Worm (Caenorhabditis elegans): ENCODE data around the gene Y26E6A.2.
A peak's percentile ranks its signal among the peaks of the same experiment; 100 is the strongest.

Y26E6A.2 gene

DNA sequence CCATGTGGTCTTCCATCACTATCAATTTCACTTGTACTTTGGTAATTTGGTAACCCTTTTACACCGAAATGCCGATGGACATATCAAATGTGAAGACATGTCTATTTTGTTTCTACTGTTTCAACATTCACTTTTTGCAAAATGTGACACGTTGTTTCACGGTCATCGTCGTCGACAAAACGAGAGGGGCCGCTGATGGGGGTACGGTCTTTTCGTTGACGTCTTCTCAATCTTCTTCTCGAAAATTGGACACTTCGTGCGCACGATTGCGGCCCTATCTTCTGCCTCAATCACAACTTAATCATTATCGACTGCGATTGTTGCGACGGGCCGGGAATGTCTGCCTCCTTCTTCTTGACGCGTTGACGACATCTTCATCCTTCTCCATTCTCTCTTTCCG lies 22.5 kb upstream of the Y26E6A.2 start:
- no peak for TF ChIP-seq ref-1 (GFP tag; conservative IDR thresholded peaks at IDR 0.05)
- no peak for TF ChIP-seq tab-1 (GFP tag; IDR thresholded peaks at IDR 0.05)

ce11 chrX:13934574-13934973 lies 20.4 kb upstream of the Y26E6A.2 start, which contains the start of gene elt-3:
elt-3 (plus strand) TSS chrX:13934874.
- TF ChIP-seq ztf-23 (GFP tag; IDR thresholded peaks at IDR 0.05) (no peak), cog-1 (tag; optimal IDR thresholded peaks at IDR 0.05) (no peak), T22C8.4 (GFP tag; IDR thresholded peaks at IDR 0.05) (no peak), flt-1 (GFP tag; IDR thresholded peaks at IDR 0.05) (no peak), tab-1 (GFP tag; IDR thresholded peaks at IDR 0.05) (no peak), ztf-29 (GFP tag; IDR thresholded peaks at IDR 0.05) (no peak), med-1 (GFP tag; optimal IDR thresholded peaks at IDR 0.05; ENCODE audit: insufficient read depth) (no peak), klf-2 (GFP tag; conservative IDR thresholded peaks at IDR 0.05) (no peak), ref-1 (GFP tag; conservative IDR thresholded peaks at IDR 0.05) (no peak)

DNA sequence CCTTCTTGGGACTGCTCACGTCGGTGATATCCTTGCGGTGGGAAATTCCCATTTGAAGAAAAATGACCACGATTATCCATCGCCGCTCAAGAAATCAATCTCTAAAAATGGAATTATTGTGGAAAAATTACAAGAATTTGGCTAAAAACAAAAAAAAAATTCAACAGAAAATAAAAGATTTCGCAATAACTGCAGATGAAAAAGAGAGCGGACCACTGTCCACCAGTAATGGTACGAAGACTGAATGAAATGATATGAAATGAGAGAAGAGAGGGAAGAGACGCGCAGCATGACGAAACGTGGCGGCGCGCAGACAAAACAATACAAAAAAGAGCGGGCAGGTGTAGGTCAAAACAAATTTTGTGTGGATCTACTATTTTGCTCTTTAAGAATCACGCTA lies 15.3 kb upstream of the Y26E6A.2 start, which contains the start of gene meg-1:
Gene meg-1, minus strand, starts transcription at position 101 of the 400 bp plus-strand sequence.
- TF ChIP-seq ztf-29 (GFP tag; IDR thresholded peaks at IDR 0.05) = no peak
- no peak for TF ChIP-seq cog-1 (tag; optimal IDR thresholded peaks at IDR 0.05)
- no peak for TF ChIP-seq med-1 (GFP tag; optimal IDR thresholded peaks at IDR 0.05; ENCODE audit: insufficient read depth)
- TF ChIP-seq ztf-23 (GFP tag; IDR thresholded peaks at IDR 0.05) = no peak
- TF ChIP-seq klf-2 (GFP tag; conservative IDR thresholded peaks at IDR 0.05) = no peak
- TF ChIP-seq T22C8.4 (GFP tag; IDR thresholded peaks at IDR 0.05) = no peak
- TF ChIP-seq tab-1 (GFP tag; IDR thresholded peaks at IDR 0.05) = no peak
- TF ChIP-seq flt-1 (GFP tag; IDR thresholded peaks at IDR 0.05) = no peak
- TF ChIP-seq ref-1 (GFP tag; conservative IDR thresholded peaks at IDR 0.05) = no peak

ce11 chrX:13928532-13928931 lies 14.3 kb upstream of the Y26E6A.2 start:
- TF ChIP-seq med-1 (GFP tag; optimal IDR thresholded peaks at IDR 0.05; ENCODE audit: insufficient read depth) (no peak), ztf-29 (GFP tag; IDR thresholded peaks at IDR 0.05) (no peak)

DNA sequence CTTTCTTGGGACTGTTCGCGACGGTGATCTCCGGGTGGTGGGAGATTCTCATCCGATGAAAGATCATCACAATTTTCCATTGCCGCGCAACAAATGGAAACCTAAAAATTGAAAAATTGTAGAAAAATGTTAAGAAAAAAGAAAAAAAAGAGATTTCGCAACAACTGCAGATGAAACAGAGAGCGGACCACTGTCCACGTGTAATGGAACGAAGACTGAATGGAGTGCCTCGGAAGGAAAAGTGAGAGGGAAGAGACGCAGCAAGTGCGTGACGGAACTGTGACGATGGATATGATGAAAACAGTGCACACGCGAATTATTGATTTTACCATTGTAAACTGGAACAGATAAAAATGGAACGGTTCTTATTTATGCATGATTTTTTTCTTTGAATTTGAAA lies 11.8 kb upstream of the Y26E6A.2 start, which contains the start of gene meg-2:
Gene meg-2, minus strand, starts transcription at position 101 of the 400 bp plus-strand sequence.
- TF ChIP-seq ztf-29 (GFP tag; IDR thresholded peaks at IDR 0.05) = no peak
- TF ChIP-seq tab-1 (GFP tag; IDR thresholded peaks at IDR 0.05) = no peak
- no peak for TF ChIP-seq flt-1 (GFP tag; IDR thresholded peaks at IDR 0.05)
- TF ChIP-seq T22C8.4 (GFP tag; IDR thresholded peaks at IDR 0.05) = no peak
- TF ChIP-seq med-1 (GFP tag; optimal IDR thresholded peaks at IDR 0.05; ENCODE audit: insufficient read depth) = no peak

DNA sequence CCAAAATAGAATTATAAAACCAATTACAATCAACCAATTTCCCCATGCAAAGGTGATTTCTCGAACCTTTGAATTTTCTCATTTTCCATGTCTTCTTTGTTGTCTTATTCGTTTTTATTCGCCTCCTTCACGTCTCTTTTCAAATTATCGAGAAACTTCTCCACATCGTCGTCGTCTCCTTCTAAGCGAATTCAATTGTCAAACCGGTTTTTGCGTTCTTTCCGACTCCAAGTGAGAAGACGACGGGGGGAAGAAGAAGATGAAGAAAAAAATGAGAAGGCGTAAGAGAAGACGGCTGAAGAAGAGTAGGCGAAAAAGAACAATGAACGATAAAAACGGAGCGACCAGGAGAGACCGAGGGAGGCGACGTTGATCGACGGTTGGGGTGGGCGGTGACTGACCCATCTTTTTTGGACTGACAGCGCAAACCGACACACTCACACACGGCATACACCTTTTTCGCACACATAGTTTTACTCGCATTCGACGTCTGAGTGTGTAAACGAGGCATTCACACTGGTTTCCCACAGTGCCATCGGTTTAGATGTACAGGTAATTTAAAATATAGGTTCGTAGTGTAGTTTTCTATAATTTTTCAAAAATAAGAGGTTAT lies 6.3 kb upstream of the Y26E6A.2 start:
- 0 out of 2 replicates have a peak, but pooled peaks have one; percentile 9 for TF ChIP-seq ztf-29 (GFP tag; IDR thresholded peaks at IDR 0.05)
- TF ChIP-seq ztf-23 (GFP tag; IDR thresholded peaks at IDR 0.05) = no peak

- TF ChIP-seq ztf-29 (GFP tag; IDR thresholded peaks at IDR 0.05) = no peak
- TF ChIP-seq ztf-23 (GFP tag; IDR thresholded peaks at IDR 0.05) = no peak
- no peak for TF ChIP-seq klf-2 (GFP tag; conservative IDR thresholded peaks at IDR 0.05)
- TF ChIP-seq tab-1 (GFP tag; IDR thresholded peaks at IDR 0.05) = no peak
- no peak for TF ChIP-seq flt-1 (GFP tag; IDR thresholded peaks at IDR 0.05)
- TF ChIP-seq ref-1 (GFP tag; conservative IDR thresholded peaks at IDR 0.05) = no peak
Observed at ce11 chrX:13918143-13918542, 4.0 kb upstream of the Y26E6A.2 start.

- TF ChIP-seq T22C8.4 (GFP tag; IDR thresholded peaks at IDR 0.05) (peak; percentile 82), ref-1 (GFP tag; conservative IDR thresholded peaks at IDR 0.05) (no peak), klf-2 (GFP tag; conservative IDR thresholded peaks at IDR 0.05) (no peak), ztf-29 (GFP tag; IDR thresholded peaks at IDR 0.05) (no peak), ztf-23 (GFP tag; IDR thresholded peaks at IDR 0.05) (no peak), cog-1 (tag; optimal IDR thresholded peaks at IDR 0.05) (peak; percentile 34), flt-1 (GFP tag; IDR thresholded peaks at IDR 0.05) (no peak), med-1 (GFP tag; optimal IDR thresholded peaks at IDR 0.05; ENCODE audit: insufficient read depth) (no peak)
Observed at ce11 chrX:13917121-13917755, 3.0 kb upstream of the Y26E6A.2 start, which contains the start of gene ekl-5. ekl-5 (minus strand) TSS chrX:13917171.

DNA sequence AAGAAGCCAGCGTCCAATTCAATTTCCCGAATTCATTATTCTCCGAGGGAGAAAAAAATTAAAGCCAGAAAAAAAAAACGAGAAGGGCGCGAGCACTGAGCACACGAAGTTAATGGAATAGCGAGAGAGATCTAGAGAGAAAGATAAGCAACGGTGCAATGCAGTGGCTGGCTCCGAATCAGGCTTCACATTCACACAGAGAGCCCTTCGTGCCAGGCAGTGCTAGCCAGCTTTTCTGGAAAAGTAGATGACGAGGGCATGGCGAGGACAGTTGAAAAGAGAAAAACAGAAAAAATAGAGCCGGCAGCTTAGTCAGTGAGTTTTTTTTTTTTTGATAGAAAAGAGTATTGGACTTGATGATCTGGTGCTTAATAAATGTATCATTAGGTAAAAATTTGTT lies 548 bp downstream of the Y26E6A.2 start:
- TF ChIP-seq klf-2 (GFP tag; conservative IDR thresholded peaks at IDR 0.05) = no peak
- TF ChIP-seq T22C8.4 (GFP tag; IDR thresholded peaks at IDR 0.05) = no peak
- no peak for TF ChIP-seq ztf-23 (GFP tag; IDR thresholded peaks at IDR 0.05)
- no peak for TF ChIP-seq med-1 (GFP tag; optimal IDR thresholded peaks at IDR 0.05; ENCODE audit: insufficient read depth)
- no peak for TF ChIP-seq tab-1 (GFP tag; IDR thresholded peaks at IDR 0.05)

- TF ChIP-seq klf-2 (GFP tag; conservative IDR thresholded peaks at IDR 0.05) (no peak), flt-1 (GFP tag; IDR thresholded peaks at IDR 0.05) (no peak), T22C8.4 (GFP tag; IDR thresholded peaks at IDR 0.05) (no peak), med-1 (GFP tag; optimal IDR thresholded peaks at IDR 0.05; ENCODE audit: insufficient read depth) (no peak)
Observed at ce11 chrX:13909850-13910249, 4.3 kb downstream of the Y26E6A.2 start, which contains the start of gene Y26E6A.3. Y26E6A.3 (minus strand) TSS chrX:13909950.

- TF ChIP-seq med-1 (GFP tag; optimal IDR thresholded peaks at IDR 0.05; ENCODE audit: insufficient read depth) = no peak
- TF ChIP-seq tab-1 (GFP tag; IDR thresholded peaks at IDR 0.05) = no peak
- TF ChIP-seq flt-1 (GFP tag; IDR thresholded peaks at IDR 0.05) = no peak
- no peak for TF ChIP-seq ztf-29 (GFP tag; IDR thresholded peaks at IDR 0.05)
- no peak for TF ChIP-seq klf-2 (GFP tag; conservative IDR thresholded peaks at IDR 0.05)
- TF ChIP-seq cog-1 (tag; optimal IDR thresholded peaks at IDR 0.05) = no peak
- TF ChIP-seq ref-1 (GFP tag; conservative IDR thresholded peaks at IDR 0.05) = no peak
- TF ChIP-seq T22C8.4 (GFP tag; IDR thresholded peaks at IDR 0.05) = no peak
- TF ChIP-seq ztf-23 (GFP tag; IDR thresholded peaks at IDR 0.05) = no peak
Observed at ce11 chrX:13903769-13904168, 10.4 kb downstream of the Y26E6A.2 start.

All from whole organism, midembryonic.